Worm (Caenorhabditis elegans): Measurements from ENCODE around the gene C14C11.1.

Gene C14C11.1

DNA sequence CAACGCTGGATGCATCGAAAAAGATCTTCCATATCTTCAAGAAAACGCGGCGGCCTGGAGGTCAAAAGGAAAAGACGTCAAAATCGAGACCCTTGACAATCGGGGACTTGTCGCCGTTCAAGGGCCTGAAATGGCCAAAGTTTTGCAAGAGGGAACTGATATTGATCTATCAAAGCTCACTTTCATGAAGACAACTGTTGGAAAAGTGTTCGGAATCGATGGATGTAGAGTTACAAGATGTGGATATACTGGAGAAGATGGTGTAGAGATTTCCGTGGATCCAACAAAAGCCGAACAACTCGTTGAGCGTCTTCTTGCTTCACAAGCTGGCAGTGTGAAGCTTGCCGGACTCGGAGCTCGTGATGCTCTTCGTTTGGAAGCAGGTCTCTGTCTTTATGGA, 50.1 kb downstream of the C14C11.1 start:
- no peak for TF ChIP-seq nhr-77 (tag; optimal IDR thresholded peaks at IDR 0.05)
- no peak for TF ChIP-seq ces-1 (GFP tag; optimal IDR thresholded peaks at IDR 0.05)
- no peak for TF ChIP-seq dpl-1 (GFP tag; optimal IDR thresholded peaks at IDR 0.05)
- TF ChIP-seq C04F5.9 (tag; optimal IDR thresholded peaks at IDR 0.05): no peak
- no peak for TF ChIP-seq blmp-1 (tag; optimal IDR thresholded peaks at IDR 0.05)
- TF ChIP-seq grh-1 (GFP tag; IDR thresholded peaks at IDR 0.05): no peak
- TF ChIP-seq rnt-1 (tag; optimal IDR thresholded peaks at IDR 0.05): no peak
- no peak for TF ChIP-seq ceh-8 (GFP tag; optimal IDR thresholded peaks at IDR 0.05)

Data from whole organism, L1 larva.